Fruit fly (Drosophila melanogaster) whole organism, adult: ENCODE measurements around the gene RpS10a.

Source experiments
- CG12768 ChIP-seq: fragments of 200-800 bp; sonication (Bioruptor generic); optimal IDR thresholded peaks from 2 replicates; lab custom pipeline; 2017; ENCODE audit warnings: missing biosample characterization, missing genetic modification characterization, mild to moderate bottlenecking, moderate library complexity, missing genetic modification reagents
- CG1620 ChIP-seq: fragments of 200-800 bp; sonication (Bioruptor generic); optimal IDR thresholded peaks from 2 replicates; lab custom pipeline; 2016; ENCODE audit warnings: missing biosample characterization, missing genetic modification characterization
- CG33017 ChIP-seq: fragments of 200-800 bp; sonication (Bioruptor generic); optimal IDR thresholded peaks from 2 replicates; lab custom pipeline; 2018; ENCODE audit warnings: missing biosample characterization, mild to moderate bottlenecking, missing genetic modification characterization, moderate library complexity
- CG5204 ChIP-seq: fragments of 200-800 bp; sonication (Bioruptor generic); optimal IDR thresholded peaks from 2 replicates; lab custom pipeline; 2016; ENCODE audit warnings: missing biosample characterization, missing genetic modification characterization
- CG7045 ChIP-seq: fragments of 200-800 bp; sonication (Bioruptor generic); optimal IDR thresholded peaks from 2 replicates; lab custom pipeline; 2017; ENCODE audit warnings: missing biosample characterization, mild to moderate bottlenecking, missing genetic modification characterization
- CG7101 ChIP-seq: fragments of 200-800 bp; sonication (Bioruptor generic); optimal IDR thresholded peaks from 2 replicates; lab custom pipeline; 2018; ENCODE audit warnings: missing biosample characterization, mild to moderate bottlenecking, missing genetic modification characterization, moderate library complexity
- Hr96 ChIP-seq: fragments of 200-800 bp; sonication (Bioruptor generic); optimal IDR thresholded peaks from 2 replicates; lab custom pipeline; 2016; ENCODE audit warnings: missing biosample characterization, missing genetic modification characterization
- bab1 ChIP-seq: fragments of 200-800 bp; sonication (Bioruptor generic); optimal IDR thresholded peaks from 3 replicates; lab custom pipeline; 2019; ENCODE audit warnings: missing biosample characterization, mild to moderate bottlenecking, missing genetic modification characterization, moderate library complexity
- cic ChIP-seq: fragments of 200-800 bp; sonication (Bioruptor generic); optimal IDR thresholded peaks from 2 replicates; lab custom pipeline; 2017; ENCODE audit warnings: missing biosample characterization, mild to moderate bottlenecking, missing genetic modification characterization, moderate library complexity
- cnc ChIP-seq, 2 experiments: fragments of >200 bp; optimal IDR thresholded peaks; 2 replicates each; lab custom pipeline; 2017

dm6 chr3R:27694583-27694982 is 42.0 kb downstream of the RpS10a start, which contains the start of gene Acp98AB:
- TF ChIP-seq CG7101 (tag; lab: Kevin White, UChicago) (no peak), bab1 (no peak), cnc (optimal IDR thresholded peaks at IDR 0.05; lab: Kevin White, UChicago) (no peak), CG7045 (GFP tag; lab: Kevin White, UChicago) (no peak), CG5204 (GFP tag; lab: Kevin White, UChicago) (no peak), CG33017 (tag; lab: Kevin White, UChicago) (no peak), Hr96 (GFP tag; lab: Kevin White, UChicago) (no peak), CG12768 (GFP tag; lab: Kevin White, UChicago) (no peak), CG1620 (GFP tag; lab: Kevin White, UChicago) (no peak), cic (no peak)
